Fruit fly (Drosophila melanogaster): ENCODE results near the gene nom.

nom gene

dm6 chr3R:8731597-8732263 is 8.8 kb downstream of the nom start, which contains the start of the genes M1BP and CG8202 (continued):
- TF ChIP-seq schlank (tag; optimal IDR thresholded peaks at IDR 0.05) (peak; percentile 53), ase (GFP tag; IDR thresholded peaks at IDR 0.05) (peak; percentile 52; the same call in 1 of the 3 replicates), bigmax (GFP tag; optimal IDR thresholded peaks at IDR 0.05) (no peak), Taf1 (GFP tag; IDR thresholded peaks at IDR 0.05) (peak; percentile 8; the same call in 1 of the 2 replicates), CG4360 (GFP tag; IDR thresholded peaks at IDR 0.05) (peak; percentile 95), CG30431 (GFP tag; optimal IDR thresholded peaks at IDR 0.05) (peak; percentile 85), CG11247 (GFP tag; IDR thresholded peaks at IDR 0.05) (peak; percentile 67), ftz-f1 (GFP tag; optimal IDR thresholded peaks at IDR 0.05) (no peak), CG2712 (tag; optimal IDR thresholded peaks at IDR 0.05) (peak; percentile 95), CG1602 (GFP tag; optimal IDR thresholded peaks at IDR 0.05) (peak; percentile 88), CG14710 (tag; optimal IDR thresholded peaks at IDR 0.05) (peak; percentile 95), ap (GFP tag; IDR thresholded peaks at IDR 0.05) (peak; percentile 47; the same call in 1 of the 2 replicates), lov (optimal IDR thresholded peaks at IDR 0.05) (no peak), lov (GFP tag; IDR thresholded peaks at IDR 0.05) (no peak), HmgD (GFP tag; optimal IDR thresholded peaks at IDR 0.05) (no peak), kay (GFP tag; optimal IDR thresholded peaks at IDR 0.05) (peak; percentile 49), H2.0 (GFP tag; IDR thresholded peaks at IDR 0.05) (peak; percentile 52), CG15011 (GFP tag; optimal IDR thresholded peaks at IDR 0.05) (no peak), CG10267 (tag; optimal IDR thresholded peaks at IDR 0.05) (peak; percentile 91), Ravus (GFP tag; IDR thresholded peaks at IDR 0.05) (no peak; the same call in 1 of the 2 replicates), aop (GFP tag; IDR thresholded peaks at IDR 0.05) (0 out of 2 replicates have a peak, but pooled peaks have one; percentile 4), CG3726 (GFP tag; IDR thresholded peaks at IDR 0.05) (no peak), Antp (GFP tag; optimal IDR thresholded peaks at IDR 0.05) (peak; percentile 71), Nf-YB (GFP tag; optimal IDR thresholded peaks at IDR 0.05) (peak; percentile 85), E2f1 (GFP tag; IDR thresholded peaks at IDR 0.05) (peak; percentile 73; the same call in 1 of the 2 replicates), Sry-β (GFP tag; optimal IDR thresholded peaks at IDR 0.05) (peak; percentile 51), B-H1 (GFP tag; IDR thresholded peaks at IDR 0.05) (peak; percentile 65; the same call in 2 of the 3 replicates), CG34224 (GFP tag; IDR thresholded peaks at IDR 0.05; ENCODE audit: partially characterized antibody) (no peak), sob (GFP tag; IDR thresholded peaks at IDR 0.05) (peak; percentile 57; the same call in 1 of the 2 replicates), tio (GFP tag; optimal IDR thresholded peaks at IDR 0.05) (peak; percentile 84), CG17568 (GFP tag; optimal IDR thresholded peaks at IDR 0.05) (no peak), Bdp1 (GFP tag; optimal IDR thresholded peaks at IDR 0.05) (no peak), CG10209 (GFP tag; optimal IDR thresholded peaks at IDR 0.05) (peak; percentile 90), D (optimal IDR thresholded peaks at IDR 0.05) (no peak), D (GFP tag; optimal IDR thresholded peaks at IDR 0.05) (peak; percentile 90), Atf-2 (GFP tag; optimal IDR thresholded peaks at IDR 0.05) (no peak), corto (GFP tag; optimal IDR thresholded peaks at IDR 0.05) (peak; percentile 34), chif (GFP tag; optimal IDR thresholded peaks at IDR 0.05) (peak; percentile 8 to 67), CG17186 (GFP tag; optimal IDR thresholded peaks at IDR 0.05) (no peak), HLH4C (GFP tag; IDR thresholded peaks at IDR 0.05; ENCODE audit: partially characterized antibody) (no peak), Ets97D (GFP tag; optimal IDR thresholded peaks at IDR 0.05) (no peak), ATbp (GFP tag; optimal IDR thresholded peaks at IDR 0.05) (peak; percentile 67), tgo (GFP tag; IDR thresholded peaks at IDR 0.05) (peak; percentile 83), phol (tag; optimal IDR thresholded peaks at IDR 0.05) (peak; percentile 94), CG13287 (GFP tag; IDR thresholded peaks at IDR 0.05; ENCODE audit: partially characterized antibody) (no peak), CG17612 (GFP tag; IDR thresholded peaks at IDR 0.05) (no peak), Elba2 (GFP tag; optimal IDR thresholded peaks at IDR 0.05) (peak; percentile 53), esg (GFP tag; conservative IDR thresholded peaks at IDR 0.05) (peak; percentile 67; the same call in 1 of the 2 replicates), CG10366 (GFP tag; IDR thresholded peaks at IDR 0.05) (peak; percentile 70), ato (GFP tag; IDR thresholded peaks at IDR 0.05; ENCODE audit: partially characterized antibody) (no peak)

Measured in whole organism, embryonic.